Worm (Caenorhabditis elegans): Measurements from ENCODE around the gene C09H5.7.

C09H5.7 gene

DNA sequence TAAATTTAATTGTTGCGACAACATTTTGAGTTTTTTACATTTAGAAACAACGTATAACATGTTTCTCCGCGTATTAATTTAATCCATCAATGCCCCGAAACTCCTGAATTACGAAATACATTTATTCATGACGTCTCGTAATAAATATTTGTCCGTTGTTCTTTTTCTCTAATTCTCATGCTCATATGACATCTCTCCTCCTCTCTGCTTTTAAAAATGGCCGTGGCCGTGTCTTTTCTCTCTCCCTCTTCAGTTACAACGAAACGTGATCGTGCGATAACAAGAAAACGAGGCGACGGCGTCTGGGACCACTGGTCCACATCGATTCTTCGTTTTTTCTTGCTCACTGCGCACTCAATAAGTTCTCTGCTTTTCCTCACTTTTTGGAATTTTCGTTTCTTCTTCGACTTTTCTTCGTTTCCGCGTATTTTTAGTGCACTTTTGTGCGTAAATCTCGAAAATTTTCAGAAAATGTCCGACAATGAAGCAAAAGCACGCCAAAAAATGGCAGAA, 45.2 kb upstream of the C09H5.7 start, which contains the start of gene snap-1 (continued):
- peak; percentile 70 for TF ChIP-seq nhr-129 (tag; optimal IDR thresholded peaks at IDR 0.05)
- peak; percentile 49 for TF ChIP-seq F13H6.1 (tag; optimal IDR thresholded peaks at IDR 0.05)
- peak; percentile 70 for TF ChIP-seq sma-9 (GFP tag; optimal IDR thresholded peaks at IDR 0.05)
- no peak for TF ChIP-seq sma-9 (tag; optimal IDR thresholded peaks at IDR 0.05)
- TF ChIP-seq nhr-237 (tag; optimal IDR thresholded peaks at IDR 0.05), result no peak
- no peak for TF ChIP-seq mbf-1 (tag; optimal IDR thresholded peaks at IDR 0.05)
- peak; percentile 48 for TF ChIP-seq fos-1 (tag; optimal IDR thresholded peaks at IDR 0.05)
- peak; percentile 35 for TF ChIP-seq aly-2 (tag; optimal IDR thresholded peaks at IDR 0.05)
- TF ChIP-seq nhr-10 (tag; optimal IDR thresholded peaks at IDR 0.05), result no peak

DNA sequence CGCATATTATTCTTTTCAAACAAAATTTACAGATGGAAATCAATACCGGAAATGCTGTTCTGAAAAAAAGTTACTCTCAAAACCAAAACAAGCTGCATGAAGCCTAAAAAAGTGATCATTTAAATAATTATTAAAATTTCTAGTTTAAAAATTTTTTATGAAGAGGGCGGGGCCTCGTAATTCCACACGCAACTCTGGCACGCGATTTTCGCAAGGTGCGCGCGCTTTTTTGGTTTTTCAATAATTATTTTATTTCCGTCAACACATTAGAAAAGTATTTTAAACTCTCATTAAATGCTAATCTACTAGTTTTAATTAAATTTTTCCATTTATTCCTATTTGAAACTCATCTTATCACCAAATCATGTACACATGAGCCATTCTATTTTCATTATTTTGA, 44.7 kb upstream of the C09H5.7 start:
- no peak for TF ChIP-seq lin-39 (tag; optimal IDR thresholded peaks at IDR 0.05)
- TF ChIP-seq sma-9 (GFP tag; optimal IDR thresholded peaks at IDR 0.05), result no peak
- TF ChIP-seq sma-9 (tag; optimal IDR thresholded peaks at IDR 0.05), result no peak
- no peak for TF ChIP-seq unc-55 (GFP tag; optimal IDR thresholded peaks at IDR 0.05)
- no peak for TF ChIP-seq C34F6.9 (tag; optimal IDR thresholded peaks at IDR 0.05)
- no peak for TF ChIP-seq nhr-237 (tag; optimal IDR thresholded peaks at IDR 0.05)
- no peak for TF ChIP-seq peb-1 (tag; optimal IDR thresholded peaks at IDR 0.05)
- no peak for TF ChIP-seq F13H6.1 (tag; optimal IDR thresholded peaks at IDR 0.05)
- no peak for TF ChIP-seq ztf-11 (tag; optimal IDR thresholded peaks at IDR 0.05)
- TF ChIP-seq mbf-1 (tag; optimal IDR thresholded peaks at IDR 0.05), result no peak
- no peak for TF ChIP-seq crh-2 (tag; optimal IDR thresholded peaks at IDR 0.05)
- TF ChIP-seq aly-2 (tag; optimal IDR thresholded peaks at IDR 0.05), result no peak
- TF ChIP-seq alr-1 (tag; optimal IDR thresholded peaks at IDR 0.05), result no peak

DNA sequence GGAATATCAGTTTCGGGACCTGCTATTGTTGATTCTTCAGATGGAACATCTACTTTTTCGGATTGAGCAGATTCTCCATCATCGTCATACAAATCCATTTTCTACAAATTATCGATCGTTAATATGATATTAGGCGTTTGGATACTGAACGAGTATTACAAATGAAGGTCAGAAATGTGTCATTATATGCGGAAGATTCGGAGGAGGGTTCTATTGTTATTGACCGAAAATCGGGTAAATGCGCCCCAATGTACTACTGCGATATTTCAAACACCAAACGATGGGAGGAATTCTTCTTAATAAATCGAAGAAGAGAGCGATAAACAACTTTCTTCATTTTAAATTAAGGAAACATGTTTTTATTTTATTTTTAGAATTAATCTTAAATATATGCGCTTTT, 44.2 kb upstream of the C09H5.7 start, which contains the start of gene spr-1:
Gene spr-1 (minus strand): TSS at position 101 of the 400 bp plus-strand sequence.
- no peak for TF ChIP-seq dmd-4 (tag; optimal IDR thresholded peaks at IDR 0.05)
- TF ChIP-seq elt-1 (tag; optimal IDR thresholded peaks at IDR 0.05), result no peak
- no peak for TF ChIP-seq peb-1 (tag; optimal IDR thresholded peaks at IDR 0.05)

DNA sequence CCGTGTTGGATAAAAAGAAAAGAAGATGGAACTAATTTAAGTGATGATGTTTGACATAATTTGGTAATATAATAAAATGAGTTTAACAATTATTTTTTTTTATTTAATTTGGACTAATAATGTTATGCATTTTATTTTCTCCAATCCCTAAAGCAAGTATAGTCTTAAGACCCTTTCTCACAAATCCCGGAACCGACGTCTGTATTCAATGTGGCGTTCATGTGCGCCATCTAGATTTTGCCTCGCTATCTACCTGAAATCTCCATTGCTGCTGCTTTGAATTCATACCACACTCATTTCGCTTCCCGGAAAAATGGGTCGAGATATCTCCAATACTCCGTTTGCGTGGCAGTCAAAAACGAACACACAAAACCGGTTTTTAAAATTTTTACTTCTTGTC, 38.3 kb upstream of the C09H5.7 start, which contains the start of gene D1014.5:
Gene D1014.5 (plus strand): TSS at position 301 of the 400 bp plus-strand sequence.
- TF ChIP-seq lin-13 (GFP tag; optimal IDR thresholded peaks at IDR 0.05) (no peak), ceh-82 (tag; optimal IDR thresholded peaks at IDR 0.05) (no peak)

DNA sequence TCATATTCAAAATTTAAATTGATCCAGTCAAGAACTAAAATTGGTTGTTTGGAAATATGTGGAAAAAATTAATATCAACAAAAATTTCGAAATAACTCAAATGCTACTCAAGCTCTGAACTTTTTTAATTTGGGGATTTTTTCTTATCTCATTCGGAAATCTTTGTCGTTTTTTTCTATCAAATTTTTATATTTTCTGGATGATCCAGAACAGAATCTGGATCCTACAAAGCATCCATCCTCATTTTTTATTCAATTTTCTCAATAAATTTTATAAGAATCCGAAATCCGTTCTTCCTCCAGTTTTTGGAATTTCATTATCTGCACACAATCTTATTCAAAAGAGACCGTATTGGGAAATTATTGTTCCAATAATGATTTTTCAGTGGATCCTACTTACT, 35.8 kb upstream of the C09H5.7 start, which contains the start of gene D1014.6:
Gene D1014.6 (plus strand): TSS at position 301 of the 400 bp plus-strand sequence.
- TF ChIP-seq nhr-129 (tag; optimal IDR thresholded peaks at IDR 0.05) (no peak), gmeb-1 (tag; optimal IDR thresholded peaks at IDR 0.05) (no peak), nhr-21 (tag; optimal IDR thresholded peaks at IDR 0.05) (no peak), elt-3 (tag; optimal IDR thresholded peaks at IDR 0.05) (no peak), sma-3 (GFP tag; optimal IDR thresholded peaks at IDR 0.05) (no peak), sma-9 (GFP tag; optimal IDR thresholded peaks at IDR 0.05) (no peak), sma-9 (tag; optimal IDR thresholded peaks at IDR 0.05) (no peak), F13H6.1 (tag; optimal IDR thresholded peaks at IDR 0.05) (no peak), nhr-237 (tag; optimal IDR thresholded peaks at IDR 0.05) (no peak), elt-1 (tag; optimal IDR thresholded peaks at IDR 0.05) (no peak), nhr-23 (tag; optimal IDR thresholded peaks at IDR 0.05) (no peak), dmd-4 (tag; optimal IDR thresholded peaks at IDR 0.05) (no peak), ceh-82 (tag; optimal IDR thresholded peaks at IDR 0.05) (no peak)

DNA sequence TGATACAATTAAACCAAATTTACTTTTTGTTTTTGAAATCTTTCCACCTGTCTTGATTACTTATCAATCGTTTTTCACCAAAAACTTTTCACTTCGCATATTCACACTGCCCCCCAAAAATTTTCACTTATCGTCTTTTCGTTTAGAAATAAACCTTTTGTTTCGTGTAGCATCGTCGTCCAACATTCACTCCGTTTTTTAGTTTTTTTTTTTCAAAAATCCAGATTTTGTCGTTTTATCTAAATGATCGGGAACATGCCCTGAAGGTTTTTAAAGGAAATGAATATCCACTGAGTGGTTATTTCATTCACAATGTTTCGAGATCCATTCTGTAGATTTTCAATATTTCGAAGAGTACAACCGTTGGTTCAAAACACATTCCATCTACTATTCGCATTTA, 32.9 kb upstream of the C09H5.7 start, which contains the start of gene D1014.7:
Gene D1014.7 (plus strand): TSS at position 301 of the 400 bp plus-strand sequence.
- no peak for TF ChIP-seq elt-3 (tag; optimal IDR thresholded peaks at IDR 0.05)
- no peak for TF ChIP-seq Y55F3AM.14 (GFP tag; optimal IDR thresholded peaks at IDR 0.05)
- TF ChIP-seq unc-39 (tag; optimal IDR thresholded peaks at IDR 0.05), result no peak
- no peak for TF ChIP-seq zag-1 (tag; optimal IDR thresholded peaks at IDR 0.05)
- no peak for TF ChIP-seq nhr-12 (tag; optimal IDR thresholded peaks at IDR 0.05)
- TF ChIP-seq dmd-4 (tag; optimal IDR thresholded peaks at IDR 0.05), result no peak

DNA sequence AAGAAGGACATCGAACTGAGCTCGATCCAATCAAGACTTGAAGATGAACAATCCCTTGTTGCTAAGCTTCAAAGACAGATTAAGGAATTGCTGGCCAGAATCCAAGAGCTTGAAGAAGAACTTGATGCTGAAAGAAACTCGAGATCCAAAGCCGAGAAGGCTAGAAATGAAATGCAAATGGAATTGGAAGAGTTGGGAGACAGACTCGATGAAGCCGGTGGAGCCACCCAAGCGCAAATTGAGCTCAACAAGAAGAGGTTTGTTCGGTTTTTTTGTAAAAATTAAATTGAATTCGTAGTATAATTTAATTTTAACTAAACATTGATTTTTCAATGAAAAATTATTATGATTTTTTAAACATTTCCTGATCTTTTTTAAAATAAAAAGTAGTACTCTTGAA, 29.5 kb upstream of the C09H5.7 start:
- no peak for TF ChIP-seq elt-1 (tag; optimal IDR thresholded peaks at IDR 0.05)
- TF ChIP-seq nhr-6 (tag; optimal IDR thresholded peaks at IDR 0.05), result no peak
- TF ChIP-seq sem-4 (tag; optimal IDR thresholded peaks at IDR 0.05), result no peak
- TF ChIP-seq lin-11 (tag; optimal IDR thresholded peaks at IDR 0.05), result no peak
- TF ChIP-seq zag-1 (tag; optimal IDR thresholded peaks at IDR 0.05), result no peak
- no peak for TF ChIP-seq nhr-25 (tag; optimal IDR thresholded peaks at IDR 0.05)
- TF ChIP-seq nhr-77 (tag; optimal IDR thresholded peaks at IDR 0.05), result no peak
- no peak for TF ChIP-seq unc-62 (GFP tag; optimal IDR thresholded peaks at IDR 0.05)
- TF ChIP-seq mab-5 (tag; optimal IDR thresholded peaks at IDR 0.05), result no peak
- TF ChIP-seq nhr-237 (tag; optimal IDR thresholded peaks at IDR 0.05), result no peak
- no peak for TF ChIP-seq lsy-2 (tag; optimal IDR thresholded peaks at IDR 0.05)
- no peak for TF ChIP-seq unc-39 (tag; optimal IDR thresholded peaks at IDR 0.05)
- no peak for TF ChIP-seq ceh-82 (tag; optimal IDR thresholded peaks at IDR 0.05)
- TF ChIP-seq nhr-10 (tag; optimal IDR thresholded peaks at IDR 0.05), result no peak
- TF ChIP-seq ama-1 (optimal IDR thresholded peaks at IDR 0.05), result no peak
- TF ChIP-seq crh-2 (tag; optimal IDR thresholded peaks at IDR 0.05), result no peak
- TF ChIP-seq C34F6.9 (tag; optimal IDR thresholded peaks at IDR 0.05), result no peak
- TF ChIP-seq nhr-12 (tag; optimal IDR thresholded peaks at IDR 0.05), result no peak

Measured in whole organism, L2 larva.